Worm (Caenorhabditis elegans): ENCODE results near the gene unc-31.

Gene unc-31

ce11 chrIV:12754170-12754569 lies 19.5 kb upstream of the unc-31 start:
- TF ChIP-seq hlh-26 (GFP tag; conservative IDR thresholded peaks at IDR 0.05) (no peak), nfyb-1 (GFP tag; IDR thresholded peaks at IDR 0.05) (peak; percentile 82), T26A5.8 (tag; optimal IDR thresholded peaks at IDR 0.05) (no peak), ama-1 (optimal IDR thresholded peaks at IDR 0.05) (no peak), ama-1 (GFP tag; optimal IDR thresholded peaks at IDR 0.05) (peak in 1 of 2 experiments; percentile 38), bed-2 (GFP tag; IDR thresholded peaks at IDR 0.05) (no peak), die-1 (tag; optimal IDR thresholded peaks at IDR 0.05) (no peak)

ce11 chrIV:12755641-12756040 lies 18.0 kb upstream of the unc-31 start:
- TF ChIP-seq die-1 (tag; optimal IDR thresholded peaks at IDR 0.05): no peak
- TF ChIP-seq fkh-3 (tag; optimal IDR thresholded peaks at IDR 0.05): no peak
- TF ChIP-seq attf-6 (GFP tag; IDR thresholded peaks at IDR 0.05): no peak
- TF ChIP-seq C17E4.6 (GFP tag; IDR thresholded peaks at IDR 0.05): no peak
- no peak for TF ChIP-seq aptf-2 (GFP tag; conservative IDR thresholded peaks at IDR 0.05)
- TF ChIP-seq mes-4 (tag; optimal IDR thresholded peaks at IDR 0.05): no peak
- no peak for TF ChIP-seq D2030.7 (GFP tag; IDR thresholded peaks at IDR 0.05)
- no peak for TF ChIP-seq ztf-25 (GFP tag; IDR thresholded peaks at IDR 0.05)
- no peak for TF ChIP-seq Y53G8AR.9 (GFP tag; conservative IDR thresholded peaks at IDR 0.05)
- TF ChIP-seq snpc-3.4 (tag; optimal IDR thresholded peaks at IDR 0.05): no peak
- TF ChIP-seq madf-6 (GFP tag; IDR thresholded peaks at IDR 0.05): no peak
- TF ChIP-seq dpff-1 (tag; optimal IDR thresholded peaks at IDR 0.05): no peak
- no peak for TF ChIP-seq egl-18 (GFP tag; IDR thresholded peaks at IDR 0.05)
- no peak for TF ChIP-seq rec-8 (tag; optimal IDR thresholded peaks at IDR 0.05)
- no peak for TF ChIP-seq mcd-1 (GFP tag; IDR thresholded peaks at IDR 0.05)
- TF ChIP-seq hlh-26 (GFP tag; conservative IDR thresholded peaks at IDR 0.05): no peak

DNA sequence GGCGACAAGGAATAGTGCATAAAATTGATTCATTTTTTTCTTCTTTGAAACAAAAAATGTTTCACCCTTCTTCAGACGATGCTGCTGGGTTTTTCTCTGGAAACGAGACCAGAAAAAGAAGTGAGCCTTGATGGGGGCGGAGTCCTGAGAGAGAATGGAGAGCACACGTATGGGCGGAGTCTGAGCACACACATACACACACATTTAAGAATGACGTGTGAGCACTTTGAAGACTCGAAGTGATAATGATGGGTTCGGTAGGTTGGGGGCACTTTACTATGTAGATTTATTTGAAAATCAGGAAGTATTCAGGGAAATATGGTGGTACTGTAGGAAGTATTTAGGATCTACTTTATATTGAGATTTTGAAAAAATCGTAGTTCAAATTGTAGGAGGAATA lies 16.2 kb upstream of the unc-31 start, which contains the start of gene flp-9:
Gene flp-9 (minus strand): TSS at position 101 of the 400 bp plus-strand sequence.
- TF ChIP-seq aptf-2 (GFP tag; conservative IDR thresholded peaks at IDR 0.05) (no peak), sea-2 (GFP tag; IDR thresholded peaks at IDR 0.05) (no peak), nfya-2 (GFP tag; IDR thresholded peaks at IDR 0.05) (no peak), fkh-3 (tag; optimal IDR thresholded peaks at IDR 0.05) (no peak), B0019.2 (GFP tag; conservative IDR thresholded peaks at IDR 0.05) (no peak), hmg-20 (GFP tag; IDR thresholded peaks at IDR 0.05) (no peak), tlf-1 (GFP tag; optimal IDR thresholded peaks at IDR 0.05) (no peak), attf-3 (GFP tag; conservative IDR thresholded peaks at IDR 0.05) (no peak), madf-6 (GFP tag; IDR thresholded peaks at IDR 0.05) (no peak), lin-35 (GFP tag; optimal IDR thresholded peaks at IDR 0.05) (no peak), him-1 (tag; optimal IDR thresholded peaks at IDR 0.05) (no peak)

ce11 chrIV:12762782-12763181 lies 10.9 kb upstream of the unc-31 start:
- no peak for TF ChIP-seq Y67H2A.10 (GFP tag; conservative IDR thresholded peaks at IDR 0.05)
- TF ChIP-seq T26A5.8 (tag; optimal IDR thresholded peaks at IDR 0.05): no peak
- no peak for TF ChIP-seq pha-4 (tag; optimal IDR thresholded peaks at IDR 0.05)
- no peak for TF ChIP-seq ztf-6 (GFP tag; IDR thresholded peaks at IDR 0.05)
- no peak for TF ChIP-seq F57C9.4 (tag; optimal IDR thresholded peaks at IDR 0.05)
- TF ChIP-seq zim-3 (tag; optimal IDR thresholded peaks at IDR 0.05): no peak

DNA sequence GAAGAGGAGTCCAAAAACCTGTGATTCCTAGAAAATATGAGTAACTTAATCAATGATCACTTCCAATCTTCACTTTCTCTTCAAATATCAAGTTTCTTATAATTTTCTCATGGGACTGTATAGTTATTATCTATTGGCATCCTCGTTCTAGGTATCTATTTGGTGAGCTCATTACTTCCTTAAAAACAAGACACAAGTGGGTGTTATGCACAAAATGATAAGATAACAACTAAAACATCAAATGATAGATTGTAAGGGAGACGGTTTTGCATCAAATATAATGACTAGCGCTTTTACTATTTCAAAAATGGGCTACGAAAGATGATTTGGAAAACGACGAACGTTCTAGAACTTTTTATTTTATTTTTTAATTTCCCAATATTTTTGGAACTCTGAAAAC lies 8.6 kb upstream of the unc-31 start, which contains the start of gene ZK897.10:
Gene ZK897.10 (plus strand): TSS at position 285 of the 400 bp plus-strand sequence.
- no peak for TF ChIP-seq efl-1 (GFP tag; optimal IDR thresholded peaks at IDR 0.05)
- no peak for TF ChIP-seq B0336.3 (GFP tag; IDR thresholded peaks at IDR 0.05)
- TF ChIP-seq aptf-3 (GFP tag; IDR thresholded peaks at IDR 0.05): no peak
- no peak for TF ChIP-seq him-1 (tag; optimal IDR thresholded peaks at IDR 0.05)
- no peak for TF ChIP-seq ccch-3 (GFP tag; optimal IDR thresholded peaks at IDR 0.05)
- TF ChIP-seq chd-7 (tag; optimal IDR thresholded peaks at IDR 0.05): no peak
- TF ChIP-seq B0261.1 (tag; optimal IDR thresholded peaks at IDR 0.05): no peak

Measured in whole organism, young adult.